Worm (Caenorhabditis elegans): ENCODE measurements around the gene clc-8.

- TF ChIP-seq flt-1 (GFP tag; IDR thresholded peaks at IDR 0.05) (no peak), med-1 (GFP tag; optimal IDR thresholded peaks at IDR 0.05; ENCODE audit: insufficient read depth) (no peak), klf-2 (GFP tag; conservative IDR thresholded peaks at IDR 0.05) (no peak)
Measured at ce11 chrIV:14413386-14413785, 19.4 kb downstream of the clc-8 start.

Measured in whole organism, midembryonic.